Worm (Caenorhabditis elegans) whole organism, L1 larva: ENCODE data around the gene F44E2.4.
A peak's percentile ranks its signal among the peaks of the same experiment; 100 is the strongest.

Source experiments
- C04F5.9 ChIP-seq: sonication (generic microtip); optimal IDR thresholded peaks from 2 replicates; lab custom pipeline; 2016; ENCODE audit warnings: missing genetic modification characterization, missing compliant biosample characterization
- C16A3.4 ChIP-seq: fragments of 150-350 bp; optimal IDR thresholded peaks from 2 replicates; lab custom pipeline; 2014; ENCODE audit warnings: missing biosample characterization, missing genetic modification characterization
- C34B4.2 ChIP-seq: sonication (generic microtip); optimal IDR thresholded peaks from 2 replicates; lab custom pipeline; 2017; ENCODE audit warnings: mild to moderate bottlenecking, missing genetic modification characterization, missing compliant biosample characterization
- F16B12.6 ChIP-seq: fragments of 150-350 bp; optimal IDR thresholded peaks from 2 replicates; lab custom pipeline; 2014; ENCODE audit warnings: missing biosample characterization, missing genetic modification characterization
- aha-1 ChIP-seq: fragments of 150-350 bp; optimal IDR thresholded peaks from 2 replicates; lab custom pipeline; 2014; ENCODE audit warnings: missing biosample characterization, missing genetic modification characterization
- aly-2 ChIP-seq: fragments of 150-350 bp; optimal IDR thresholded peaks from 2 replicates; lab custom pipeline; 2014; ENCODE audit warnings: missing biosample characterization, missing genetic modification characterization
- ama-1 ChIP-seq: fragments of 150-350 bp; optimal IDR thresholded peaks from 2 replicates; lab custom pipeline; 2014
- ceh-8 ChIP-seq: fragments of 200-800 bp; sonication (Bioruptor generic); optimal IDR thresholded peaks from 2 replicates; lab custom pipeline; 2018; ENCODE audit warnings: mild to moderate bottlenecking, missing genetic modification characterization, moderate library complexity, missing compliant biosample characterization
- ceh-90 ChIP-seq: sonication (generic microtip); optimal IDR thresholded peaks from 2 replicates; lab custom pipeline; 2016; ENCODE audit warnings: missing genetic modification characterization, missing compliant biosample characterization
- ces-1 ChIP-seq: fragments of 150-350 bp; optimal IDR thresholded peaks from 2 replicates; lab custom pipeline; 2014; ENCODE audit warnings: missing biosample characterization, missing genetic modification reagents, missing genetic modification characterization
- dpl-1 ChIP-seq, 3 experiments: fragments of 150-350 bp in 2 of 3; sonication (generic microtip) in 1 of 3; optimal IDR thresholded peaks; 2 replicates each; lab custom pipeline; 2014 to 2017; ENCODE audit warnings: missing biosample characterization in 3 of 3, missing genetic modification characterization in 3 of 3, missing genetic modification reagents in 3 of 3
- dsc-1 ChIP-seq: sonication (generic microtip); optimal IDR thresholded peaks from 2 replicates; lab custom pipeline; 2016; ENCODE audit warnings: mild to moderate bottlenecking, missing genetic modification characterization, missing compliant biosample characterization
- efl-1 ChIP-seq, 4 experiments: fragments of 150-350 bp; optimal IDR thresholded peaks in 3 of 4; peaks in 1 of 4; 1 replicate in 1 of 4; 2 replicates in 3 of 4; lab custom pipeline; 2014; ENCODE audit warnings: missing biosample characterization in 2 of 4, missing genetic modification characterization in 2 of 4, missing genetic modification reagents in 2 of 4
- egl-13 ChIP-seq: sonication (generic microtip); optimal IDR thresholded peaks from 2 replicates; lab custom pipeline; 2016; ENCODE audit warnings: missing genotype, missing genetic modification reagents, missing genetic modification characterization, missing compliant biosample characterization
- elt-2 ChIP-seq: sonication (generic microtip); optimal IDR thresholded peaks from 2 replicates; lab custom pipeline; 2016; ENCODE audit warnings: missing genetic modification characterization, mild to moderate bottlenecking, inconsistent platforms, missing compliant biosample characterization, missing genetic modification reagents
- ets-5 ChIP-seq: fragments of 200-800 bp; sonication (Bioruptor generic); IDR thresholded peaks from 2 replicates; pipeline ENCODE4 v1.3.6; 2022; ENCODE audit warnings: missing genetic modification characterization, missing compliant biosample characterization
- fkh-10 ChIP-seq: sonication (generic microtip); optimal IDR thresholded peaks from 2 replicates; lab custom pipeline; 2017; ENCODE audit warnings: missing biosample characterization, missing genetic modification reagents, missing genetic modification characterization
- fkh-8 ChIP-seq: sonication (generic microtip); optimal IDR thresholded peaks from 2 replicates; lab custom pipeline; 2016; ENCODE audit warnings: mild to moderate bottlenecking, missing genetic modification characterization, missing compliant biosample characterization
- fos-1 ChIP-seq: fragments of 150-350 bp; optimal IDR thresholded peaks from 2 replicates; lab custom pipeline; 2014; ENCODE audit warnings: missing biosample characterization, missing genetic modification characterization
- grh-1 ChIP-seq: fragments of 200-800 bp; sonication (Bioruptor generic); IDR thresholded peaks from 2 replicates; pipeline ENCODE4 v1.3.6; 2022; ENCODE audit warnings: missing genetic modification reagents, missing genetic modification characterization, missing compliant biosample characterization
- hlh-17 ChIP-seq: fragments of 200-800 bp; sonication (Bioruptor generic); optimal IDR thresholded peaks from 2 replicates; lab custom pipeline; 2018; ENCODE audit warnings: missing genetic modification characterization, mild to moderate bottlenecking, missing compliant biosample characterization, moderate library complexity, borderline replicate concordance
- hpl-2 ChIP-seq: fragments of 150-350 bp; optimal IDR thresholded peaks from 2 replicates; lab custom pipeline; 2014; ENCODE audit warnings: missing biosample characterization, missing genetic modification reagents, missing genetic modification characterization
- irx-1 ChIP-seq: sonication (generic microtip); optimal IDR thresholded peaks from 2 replicates; lab custom pipeline; 2016; ENCODE audit warnings: missing genetic modification characterization, missing compliant biosample characterization
- isw-1 ChIP-seq: fragments of 200-800 bp; sonication (Bioruptor generic); IDR thresholded peaks from 2 replicates; pipeline ENCODE4 v1.3.6; 2022; ENCODE audit warnings: missing genetic modification characterization, missing compliant biosample characterization
- lin-13 ChIP-seq: fragments of 150-350 bp; optimal IDR thresholded peaks from 2 replicates; lab custom pipeline; 2014; ENCODE audit warnings: missing biosample characterization, missing genetic modification reagents, missing genetic modification characterization
- lin-14 ChIP-seq: fragments of 200-800 bp; sonication (Bioruptor generic); optimal IDR thresholded peaks from 2 replicates; lab custom pipeline; 2018; ENCODE audit warnings: mild to moderate bottlenecking, missing genetic modification characterization, moderate library complexity, missing compliant biosample characterization
- lin-35 ChIP-seq, 2 experiments: fragments of 150-350 bp; optimal IDR thresholded peaks; 2 replicates each; lab custom pipeline; 2014; ENCODE audit warnings: missing biosample characterization in 2 of 2, missing genetic modification characterization in 2 of 2, missing genetic modification reagents in 2 of 2
- lir-3 ChIP-seq: sonication (generic microtip); optimal IDR thresholded peaks from 2 replicates; lab custom pipeline; 2016; ENCODE audit warnings: mild to moderate bottlenecking, missing genetic modification characterization, moderate library complexity, missing compliant biosample characterization; ENCODE audit not compliant: poor library complexity
- mdl-1 ChIP-seq, 2 experiments: fragments of 150-350 bp; optimal IDR thresholded peaks; 2 replicates each; lab custom pipeline; 2014 to 2017; ENCODE audit warnings: missing biosample characterization in 2 of 2, missing genetic modification characterization in 2 of 2, inconsistent platforms in 1 of 2
- nhr-11 ChIP-seq: fragments of 150-350 bp; optimal IDR thresholded peaks from 2 replicates; lab custom pipeline; 2014; ENCODE audit warnings: missing biosample characterization, missing genetic modification characterization
- nhr-12 ChIP-seq: sonication (generic microtip); optimal IDR thresholded peaks from 2 replicates; lab custom pipeline; 2017; ENCODE audit warnings: missing biosample characterization, missing genetic modification characterization
- nhr-19 ChIP-seq: fragments of 200-800 bp; sonication (Bioruptor generic); conservative IDR thresholded peaks from 2 replicates; pipeline ENCODE4 v1.3.6; 2022; ENCODE audit warnings: missing genetic modification characterization, missing compliant biosample characterization
- nhr-20 ChIP-seq: sonication (generic microtip); optimal IDR thresholded peaks from 2 replicates; lab custom pipeline; 2016; ENCODE audit warnings: mild to moderate bottlenecking, missing genetic modification characterization, missing compliant biosample characterization
- nhr-28 ChIP-seq: fragments of 150-350 bp; optimal IDR thresholded peaks from 2 replicates; lab custom pipeline; 2014; ENCODE audit warnings: missing biosample characterization, missing genetic modification characterization
- nhr-47 ChIP-seq: sonication (generic microtip); optimal IDR thresholded peaks from 2 replicates; lab custom pipeline; 2016; ENCODE audit warnings: mild to moderate bottlenecking, missing genetic modification characterization, moderate library complexity, missing compliant biosample characterization
- nhr-76 ChIP-seq: sonication (generic microtip); optimal IDR thresholded peaks from 2 replicates; lab custom pipeline; 2017; ENCODE audit warnings: missing biosample characterization, missing genetic modification characterization
- nhr-90 ChIP-seq: sonication (generic microtip); optimal IDR thresholded peaks from 2 replicates; lab custom pipeline; 2016; ENCODE audit warnings: mild to moderate bottlenecking, missing genetic modification characterization, missing compliant biosample characterization; ENCODE audit not compliant: poor library complexity
- pqm-1 ChIP-seq: sonication (generic microtip); optimal IDR thresholded peaks from 3 replicates; lab custom pipeline; 2017; ENCODE audit warnings: missing biosample characterization, missing genetic modification characterization
- rnt-1 ChIP-seq: sonication (generic microtip); optimal IDR thresholded peaks from 2 replicates; lab custom pipeline; 2016; ENCODE audit warnings: mild to moderate bottlenecking, missing genetic modification characterization, moderate library complexity, missing compliant biosample characterization
- skn-1 ChIP-seq: fragments of 150-350 bp; optimal IDR thresholded peaks from 2 replicates; lab custom pipeline; 2014; ENCODE audit warnings: missing biosample characterization, missing genetic modification characterization
- snpc-4 ChIP-seq: fragments of 150-350 bp; optimal IDR thresholded peaks from 2 replicates; lab custom pipeline; 2014; ENCODE audit warnings: missing biosample characterization, missing genetic modification characterization
- snu-23 ChIP-seq: sonication (generic microtip); optimal IDR thresholded peaks from 2 replicates; lab custom pipeline; 2016; ENCODE audit warnings: missing genetic modification characterization, missing compliant biosample characterization
- sptf-1 ChIP-seq: fragments of 150-350 bp; optimal IDR thresholded peaks from 2 replicates; lab custom pipeline; 2014; ENCODE audit warnings: missing biosample characterization, missing genetic modification characterization
- sup-37 ChIP-seq: fragments of 200-800 bp; sonication (Bioruptor generic); optimal IDR thresholded peaks from 2 replicates; lab custom pipeline; 2018; ENCODE audit warnings: mild to moderate bottlenecking, missing genetic modification characterization, missing compliant biosample characterization
- tbx-2 ChIP-seq: sonication (generic microtip); optimal IDR thresholded peaks from 2 replicates; lab custom pipeline; 2016; ENCODE audit warnings: missing genetic modification characterization, missing compliant biosample characterization
- tlp-1 ChIP-seq: fragments of 150-350 bp; optimal IDR thresholded peaks from 2 replicates; lab custom pipeline; 2014; ENCODE audit warnings: missing biosample characterization, missing genetic modification characterization
- unc-62 ChIP-seq: fragments of 150-350 bp; optimal IDR thresholded peaks from 2 replicates; lab custom pipeline; 2014; ENCODE audit warnings: missing biosample characterization, missing genetic modification reagents, missing genetic modification characterization
- unc-86 ChIP-seq: sonication (generic microtip); optimal IDR thresholded peaks from 2 replicates; lab custom pipeline; 2016; ENCODE audit warnings: missing genetic modification characterization, missing compliant biosample characterization
- unc-98 ChIP-seq: fragments of 200-800 bp; sonication (Bioruptor generic); IDR thresholded peaks from 2 replicates; pipeline ENCODE4 v1.3.6; 2022; ENCODE audit warnings: missing genetic modification characterization, missing compliant biosample characterization
- xbp-1 ChIP-seq: sonication (generic microtip); optimal IDR thresholded peaks from 2 replicates; lab custom pipeline; 2016; ENCODE audit warnings: missing genetic modification characterization, missing compliant biosample characterization
- zip-4 ChIP-seq: fragments of 200-800 bp; sonication (Bioruptor generic); optimal IDR thresholded peaks from 2 replicates; lab custom pipeline; 2018; ENCODE audit warnings: mild to moderate bottlenecking, missing genetic modification characterization, moderate library complexity, missing compliant biosample characterization
- ztf-11 ChIP-seq, 2 experiments: sonication (generic microtip); optimal IDR thresholded peaks; 2 replicates each; lab custom pipeline; 2016 to 2017; ENCODE audit warnings: missing genetic modification characterization in 2 of 2, missing biosample characterization in 1 of 2, missing compliant biosample characterization in 1 of 2
- ztf-4 ChIP-seq: fragments of 150-350 bp; optimal IDR thresholded peaks from 2 replicates; lab custom pipeline; 2014; ENCODE audit warnings: missing biosample characterization, missing genetic modification characterization

The F44E2.4 gene

DNA sequence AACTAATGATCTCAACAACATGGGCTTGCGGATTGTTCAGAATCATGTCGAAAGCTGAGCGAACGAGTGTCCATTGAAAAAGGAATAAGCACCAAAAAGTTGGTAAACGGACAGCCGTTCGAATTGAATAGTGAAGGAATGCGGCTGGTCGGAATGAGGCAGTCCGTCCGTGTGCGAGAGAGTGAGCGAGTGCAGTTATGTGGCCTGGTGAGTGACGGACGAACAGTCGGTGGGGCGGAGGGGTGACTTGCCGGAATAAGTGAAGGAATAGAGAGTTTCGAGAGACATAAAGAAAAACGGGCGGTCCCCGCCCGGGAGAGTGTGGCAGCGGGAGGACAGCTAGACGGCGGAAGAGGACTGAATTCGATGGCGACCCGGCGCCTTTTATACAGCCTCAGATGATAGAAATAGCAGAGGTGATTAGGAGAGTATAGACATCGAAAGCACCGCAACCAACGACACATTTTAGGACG is 27.1 kb upstream of the F44E2.4 start (continued):
- no peak for TF ChIP-seq sptf-1 (tag; lab: Kevin White, UChicago)
- TF ChIP-seq dsc-1 (tag; lab: Kevin White, UChicago): no peak
- peak; percentile 62 for TF ChIP-seq sup-37 (GFP tag; lab: Kevin White, UChicago)
- TF ChIP-seq efl-1 (optimal IDR thresholded peaks at IDR 0.05; lab: Kevin White, UChicago): peak; percentile 38 to 45
- peak; percentile 36 to 91 for TF ChIP-seq efl-1 (GFP tag; optimal IDR thresholded peaks at IDR 0.05 in 1 of 2; lab: Kevin White, UChicago)
- TF ChIP-seq ama-1 (lab: Kevin White, UChicago): peak; percentile 96
- TF ChIP-seq nhr-11 (tag; lab: Kevin White, UChicago): no peak
- peak in 1 of 2 experiments; percentile 45 for TF ChIP-seq mdl-1 (tag; optimal IDR thresholded peaks at IDR 0.05; lab: Kevin White, UChicago)
- no peak for TF ChIP-seq fkh-8 (tag; lab: Kevin White, UChicago)
- peak; percentile 67 for TF ChIP-seq xbp-1
- TF ChIP-seq ets-5: no peak
- TF ChIP-seq ztf-4 (tag; lab: Kevin White, UChicago): peak; percentile 56
- peak; percentile 82 for TF ChIP-seq nhr-90 (tag; lab: Kevin White, UChicago)
- TF ChIP-seq aha-1 (tag; lab: Kevin White, UChicago): no peak
- TF ChIP-seq unc-62 (GFP tag; lab: Kevin White, UChicago): no peak
- TF ChIP-seq zip-4 (GFP tag; lab: Kevin White, UChicago): peak; percentile 35
- peak in 1 of 2 experiments; percentile 36 for TF ChIP-seq ztf-11 (tag; optimal IDR thresholded peaks at IDR 0.05; lab: Kevin White, UChicago)
- peak in 2 of 3 experiments; percentile 18 to 40 for TF ChIP-seq dpl-1 (GFP tag; optimal IDR thresholded peaks at IDR 0.05; lab: Kevin White, UChicago)
- no peak for TF ChIP-seq isw-1 (GFP tag; lab: Robert Waterston, UW)
- peak; percentile 94 for TF ChIP-seq snu-23
- no peak for TF ChIP-seq unc-86 (tag; lab: Kevin White, UChicago)
- peak; percentile 55 for TF ChIP-seq ceh-8 (GFP tag; lab: Kevin White, UChicago)
- TF ChIP-seq unc-98 (GFP tag; lab: Robert Waterston, UW): peak; percentile 48; the same call in 1 of the 2 replicates
- peak; percentile 57 to 63 for TF ChIP-seq lin-35 (GFP tag; optimal IDR thresholded peaks at IDR 0.05; lab: Kevin White, UChicago)
- peak; percentile 18 for TF ChIP-seq F16B12.6 (tag; lab: Kevin White, UChicago)
- TF ChIP-seq rnt-1: peak; percentile 92
- peak; percentile 57 for TF ChIP-seq fos-1 (tag; lab: Kevin White, UChicago)
- no peak for TF ChIP-seq irx-1 (tag; lab: Kevin White, UChicago)
- peak; percentile 94 for TF ChIP-seq lin-14 (GFP tag; lab: Kevin White, UChicago)
- TF ChIP-seq aly-2 (tag; lab: Kevin White, UChicago): no peak
- TF ChIP-seq lir-3 (tag; lab: Kevin White, UChicago): peak; percentile 55
- TF ChIP-seq egl-13: no peak
- TF ChIP-seq snpc-4 (tag; lab: Kevin White, UChicago): no peak
- peak; percentile 40 for TF ChIP-seq hpl-2 (GFP tag; lab: Kevin White, UChicago)
- TF ChIP-seq ceh-90: no peak
- no peak for TF ChIP-seq pqm-1 (tag; lab: Kevin White, UChicago)
- no peak for TF ChIP-seq fkh-10 (GFP tag; lab: Kevin White, UChicago)
- TF ChIP-seq elt-2: peak; percentile 41
- TF ChIP-seq ces-1 (GFP tag; lab: Kevin White, UChicago): no peak
- no peak for TF ChIP-seq tlp-1
- TF ChIP-seq tbx-2 (tag; lab: Kevin White, UChicago): peak; percentile 68
- TF ChIP-seq grh-1 (GFP tag; lab: Robert Waterston, UW): peak; percentile 69
- no peak for TF ChIP-seq hlh-17
- TF ChIP-seq nhr-20: peak; percentile 94
- no peak for TF ChIP-seq nhr-28 (tag; lab: Kevin White, UChicago)
- TF ChIP-seq lin-13 (GFP tag; lab: Kevin White, UChicago): peak; percentile 69
- TF ChIP-seq C34B4.2 (tag; lab: Kevin White, UChicago): peak; percentile 60
- TF ChIP-seq C16A3.4 (tag; lab: Kevin White, UChicago): no peak
- no peak for TF ChIP-seq nhr-12 (tag; lab: Kevin White, UChicago)
- TF ChIP-seq nhr-19 (GFP tag; lab: Robert Waterston, UW): peak; percentile 89
- TF ChIP-seq skn-1 (tag; lab: Kevin White, UChicago): peak; percentile 55
- peak; percentile 80 for TF ChIP-seq nhr-47 (tag; lab: Kevin White, UChicago)
- TF ChIP-seq nhr-76: no peak
- peak; percentile 74 for TF ChIP-seq C04F5.9
